Worm (Caenorhabditis elegans) whole organism, L3 larva: ENCODE measurements around the gene K07B1.4.

Experiments
- ZK546.5 ChIP-seq: sonication (generic microtip); optimal IDR thresholded peaks from 2 replicates; lab custom pipeline; 2017; ENCODE audit warnings: missing biosample characterization, missing genetic modification characterization
- aly-2 ChIP-seq: fragments of 150-350 bp; optimal IDR thresholded peaks from 2 replicates; lab custom pipeline; 2014; ENCODE audit warnings: missing biosample characterization, missing genetic modification characterization
- ama-1 ChIP-seq: fragments of 150-350 bp; optimal IDR thresholded peaks from 2 replicates; lab custom pipeline; 2018
- daf-12 ChIP-seq: fragments of 150-350 bp; optimal IDR thresholded peaks from 2 replicates; lab custom pipeline; 2014; ENCODE audit warnings: missing biosample characterization, missing genetic modification reagents, missing genetic modification characterization
- egl-27 ChIP-seq: sonication (generic microtip); optimal IDR thresholded peaks from 4 replicates; lab custom pipeline; 2017; ENCODE audit warnings: missing biosample characterization, missing genetic modification reagents, missing genetic modification characterization
- elt-1 ChIP-seq: fragments of 150-350 bp; optimal IDR thresholded peaks from 2 replicates; lab custom pipeline; 2014; ENCODE audit warnings: missing biosample characterization, missing genetic modification characterization
- fkh-10 ChIP-seq: sonication (generic microtip); optimal IDR thresholded peaks from 2 replicates; lab custom pipeline; 2017; ENCODE audit warnings: missing biosample characterization, missing genetic modification reagents, missing genetic modification characterization
- mdl-1 ChIP-seq: fragments of 150-350 bp; optimal IDR thresholded peaks from 2 replicates; lab custom pipeline; 2014; ENCODE audit warnings: missing biosample characterization, missing genetic modification characterization
- nhr-28 ChIP-seq: fragments of 150-350 bp; optimal IDR thresholded peaks from 2 replicates; lab custom pipeline; 2014; ENCODE audit warnings: missing biosample characterization, missing genetic modification characterization
- pha-4 ChIP-seq: fragments of 150-350 bp; optimal IDR thresholded peaks from 2 replicates; lab custom pipeline; 2014; ENCODE audit warnings: missing biosample characterization, missing genetic modification reagents, missing genetic modification characterization
- snpc-4 ChIP-seq: fragments of 150-350 bp; optimal IDR thresholded peaks from 2 replicates; lab custom pipeline; 2014; ENCODE audit warnings: missing biosample characterization, missing genetic modification characterization
- unc-39 ChIP-seq: sonication (generic microtip); optimal IDR thresholded peaks from 4 replicates; lab custom pipeline; 2017; ENCODE audit warnings: missing biosample characterization, missing genetic modification characterization
- unc-62 ChIP-seq: fragments of 150-350 bp; sonication (generic microtip); optimal IDR thresholded peaks from 4 replicates; lab custom pipeline; 2014; ENCODE audit warnings: missing biosample characterization, missing genetic modification reagents, missing genetic modification characterization
- ztf-4 ChIP-seq: fragments of 150-350 bp; optimal IDR thresholded peaks from 2 replicates; lab custom pipeline; 2014; ENCODE audit warnings: missing biosample characterization, missing genetic modification characterization

- TF ChIP-seq egl-27 (no peak), unc-39 (tag; lab: Kevin White, UChicago) (no peak), unc-62 (GFP tag; lab: Kevin White, UChicago) (no peak), mdl-1 (tag; lab: Kevin White, UChicago) (no peak), daf-12 (no peak), fkh-10 (GFP tag; lab: Kevin White, UChicago) (peak; percentile 79), ZK546.5 (no peak), ama-1 (lab: Kevin White, UChicago) (no peak), ztf-4 (tag; lab: Kevin White, UChicago) (no peak), pha-4 (tag; lab: Kevin White, UChicago) (no peak), snpc-4 (tag; lab: Kevin White, UChicago) (no peak), elt-1 (no peak), aly-2 (tag; lab: Kevin White, UChicago) (no peak), nhr-28 (no peak)
These were observed 16.4 kb upstream of the K07B1.4 start for ce11 chrV:9312377-9312776.
